Worm (Caenorhabditis elegans) whole organism, L3 larva: ENCODE results near the gene M03F4.4.
A peak's percentile ranks its signal among the peaks of the same experiment; 100 is the strongest.

ENCODE experiments used
- R02D3.7 ChIP-seq: fragments of 150-350 bp; optimal IDR thresholded peaks from 2 replicates; lab custom pipeline; 2014; ENCODE audit warnings: missing biosample characterization, missing genetic modification characterization
- aly-2 ChIP-seq: fragments of 150-350 bp; optimal IDR thresholded peaks from 2 replicates; lab custom pipeline; 2014; ENCODE audit warnings: missing biosample characterization, missing genetic modification characterization
- ama-1 ChIP-seq: fragments of 150-350 bp; optimal IDR thresholded peaks from 2 replicates; lab custom pipeline; 2018
- ceh-16 ChIP-seq: sonication (generic microtip); optimal IDR thresholded peaks from 2 replicates; lab custom pipeline; 2017; ENCODE audit warnings: missing biosample characterization, missing genetic modification characterization
- ceh-82 ChIP-seq: fragments of 150-350 bp; optimal IDR thresholded peaks from 2 replicates; lab custom pipeline; 2014; ENCODE audit warnings: missing biosample characterization, missing genetic modification characterization
- ceh-9 ChIP-seq: sonication (generic microtip); optimal IDR thresholded peaks from 2 replicates; lab custom pipeline; 2018; ENCODE audit warnings: missing biosample characterization, missing genetic modification characterization
- daf-12 ChIP-seq: fragments of 150-350 bp; optimal IDR thresholded peaks from 2 replicates; lab custom pipeline; 2014; ENCODE audit warnings: missing biosample characterization, missing genetic modification reagents, missing genetic modification characterization
- egl-27 ChIP-seq: sonication (generic microtip); optimal IDR thresholded peaks from 4 replicates; lab custom pipeline; 2017; ENCODE audit warnings: missing biosample characterization, missing genetic modification reagents, missing genetic modification characterization
- egl-5 ChIP-seq: fragments of 150-350 bp; optimal IDR thresholded peaks from 2 replicates; lab custom pipeline; 2017; ENCODE audit warnings: missing biosample characterization, missing genetic modification reagents, missing genetic modification characterization, inconsistent platforms
- elt-2 ChIP-seq: sonication (generic microtip); optimal IDR thresholded peaks from 2 replicates; lab custom pipeline; 2016; ENCODE audit warnings: missing genetic modification reagents, mild to moderate bottlenecking, missing genetic modification characterization, missing compliant biosample characterization
- elt-3 ChIP-seq, 3 experiments: fragments of 150-350 bp in 1 of 3; sonication (generic microtip) in 2 of 3; optimal IDR thresholded peaks; 2 replicates in 2 of 3; 4 replicates in 1 of 3; lab custom pipeline; 2014 to 2017; ENCODE audit warnings: missing biosample characterization in 3 of 3, missing genetic modification characterization in 3 of 3
- eor-1 ChIP-seq, 2 experiments: fragments of 150-350 bp; optimal IDR thresholded peaks; 2 replicates each; lab custom pipeline; 2014 to 2018; ENCODE audit warnings: missing biosample characterization in 2 of 2, missing genetic modification characterization in 2 of 2
- fkh-10 ChIP-seq: sonication (generic microtip); optimal IDR thresholded peaks from 2 replicates; lab custom pipeline; 2017; ENCODE audit warnings: missing biosample characterization, missing genetic modification reagents, missing genetic modification characterization
- fkh-2 ChIP-seq: fragments of 150-350 bp; optimal IDR thresholded peaks from 2 replicates; lab custom pipeline; 2014; ENCODE audit warnings: missing biosample characterization, missing genetic modification reagents, missing genetic modification characterization
- hmg-11 ChIP-seq: sonication (generic microtip); optimal IDR thresholded peaks from 2 replicates; lab custom pipeline; 2016; ENCODE audit warnings: missing genetic modification characterization, missing compliant biosample characterization
- lin-15B ChIP-seq: fragments of 150-350 bp; optimal IDR thresholded peaks from 2 replicates; lab custom pipeline; 2014; ENCODE audit warnings: missing biosample characterization, missing genetic modification characterization
- lin-39 ChIP-seq: fragments of 150-350 bp; optimal IDR thresholded peaks from 2 replicates; lab custom pipeline; 2018; ENCODE audit warnings: missing biosample characterization, missing genetic modification reagents, missing genetic modification characterization
- mdl-1 ChIP-seq: fragments of 150-350 bp; optimal IDR thresholded peaks from 2 replicates; lab custom pipeline; 2014; ENCODE audit warnings: missing biosample characterization, missing genetic modification characterization
- nfya-1 ChIP-seq: sonication (generic microtip); optimal IDR thresholded peaks from 2 replicates; lab custom pipeline; 2017; ENCODE audit warnings: missing genetic modification characterization, mild to moderate bottlenecking, missing compliant biosample characterization, antibody characterized with exemption, moderate library complexity; ENCODE audit not compliant: insufficient read depth
- nhr-11 ChIP-seq: fragments of 150-350 bp; optimal IDR thresholded peaks from 2 replicates; lab custom pipeline; 2014; ENCODE audit warnings: missing biosample characterization, missing genetic modification characterization
- nhr-12 ChIP-seq: fragments of 150-350 bp; optimal IDR thresholded peaks from 2 replicates; lab custom pipeline; 2014; ENCODE audit warnings: missing biosample characterization, missing genetic modification characterization
- nhr-23 ChIP-seq: fragments of 150-350 bp; optimal IDR thresholded peaks from 2 replicates; lab custom pipeline; 2014; ENCODE audit warnings: missing biosample characterization, missing genetic modification reagents, missing genetic modification characterization
- nhr-25 ChIP-seq: sonication (generic microtip); optimal IDR thresholded peaks from 2 replicates; lab custom pipeline; 2017; ENCODE audit warnings: missing biosample characterization, missing genetic modification characterization
- nhr-28 ChIP-seq: fragments of 150-350 bp; optimal IDR thresholded peaks from 2 replicates; lab custom pipeline; 2014; ENCODE audit warnings: missing biosample characterization, missing genetic modification characterization
- nhr-67 ChIP-seq: fragments of 150-350 bp; optimal IDR thresholded peaks from 2 replicates; lab custom pipeline; 2014; ENCODE audit warnings: missing biosample characterization, missing genetic modification characterization
- nhr-76 ChIP-seq: fragments of 150-350 bp; sonication (generic microtip); optimal IDR thresholded peaks from 5 replicates; lab custom pipeline; 2014; ENCODE audit warnings: missing biosample characterization, missing genetic modification characterization
- nhr-77 ChIP-seq: fragments of 150-350 bp; optimal IDR thresholded peaks from 2 replicates; lab custom pipeline; 2014; ENCODE audit warnings: missing biosample characterization, missing genetic modification characterization
- pha-4 ChIP-seq: fragments of 150-350 bp; optimal IDR thresholded peaks from 2 replicates; lab custom pipeline; 2014; ENCODE audit warnings: missing biosample characterization, missing genetic modification reagents, missing genetic modification characterization
- sea-2 ChIP-seq: fragments of 150-350 bp; sonication (generic microtip); optimal IDR thresholded peaks from 4 replicates; lab custom pipeline; 2014; ENCODE audit warnings: missing biosample characterization, missing genetic modification reagents, missing genetic modification characterization
- skn-1 ChIP-seq: fragments of 150-350 bp; optimal IDR thresholded peaks from 2 replicates; lab custom pipeline; 2014; ENCODE audit warnings: missing biosample characterization, missing genetic modification characterization
- unc-39 ChIP-seq: sonication (generic microtip); optimal IDR thresholded peaks from 4 replicates; lab custom pipeline; 2017; ENCODE audit warnings: missing biosample characterization, missing genetic modification characterization
- unc-62 ChIP-seq: fragments of 150-350 bp; sonication (generic microtip); optimal IDR thresholded peaks from 4 replicates; lab custom pipeline; 2014; ENCODE audit warnings: missing biosample characterization, missing genetic modification reagents, missing genetic modification characterization
- ztf-11 ChIP-seq: fragments of 150-350 bp; optimal IDR thresholded peaks from 2 replicates; lab custom pipeline; 2014; ENCODE audit warnings: missing biosample characterization, missing genetic modification characterization

The M03F4.4 gene

DNA sequence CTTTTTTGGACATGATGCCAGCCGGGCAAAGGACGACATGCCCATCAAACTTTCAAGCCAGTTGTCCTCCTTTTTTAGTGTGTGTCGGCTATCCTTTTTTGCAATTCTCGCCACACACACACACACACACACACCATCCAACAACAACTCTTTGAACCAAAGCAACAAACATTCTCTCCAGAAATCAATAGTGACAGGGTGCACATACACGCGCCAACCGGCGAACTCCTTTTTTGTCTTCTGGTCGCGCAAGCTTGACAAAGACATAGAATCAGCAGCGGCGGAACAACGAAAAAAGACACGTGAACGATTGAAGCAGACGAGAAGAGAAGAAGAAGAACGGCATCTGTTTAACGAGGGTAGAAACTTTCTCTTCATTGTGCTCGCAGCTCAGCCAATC, 23.8 kb upstream of the M03F4.4 start:
- TF ChIP-seq unc-62 (GFP tag; lab: Kevin White, UChicago) (peak; percentile 35), nfya-1 (tag; lab: Kevin White, UChicago) (peak; percentile 61), eor-1 (tag; optimal IDR thresholded peaks at IDR 0.05; lab: Kevin White, UChicago) (no peak), hmg-11 (peak; percentile 24)

DNA sequence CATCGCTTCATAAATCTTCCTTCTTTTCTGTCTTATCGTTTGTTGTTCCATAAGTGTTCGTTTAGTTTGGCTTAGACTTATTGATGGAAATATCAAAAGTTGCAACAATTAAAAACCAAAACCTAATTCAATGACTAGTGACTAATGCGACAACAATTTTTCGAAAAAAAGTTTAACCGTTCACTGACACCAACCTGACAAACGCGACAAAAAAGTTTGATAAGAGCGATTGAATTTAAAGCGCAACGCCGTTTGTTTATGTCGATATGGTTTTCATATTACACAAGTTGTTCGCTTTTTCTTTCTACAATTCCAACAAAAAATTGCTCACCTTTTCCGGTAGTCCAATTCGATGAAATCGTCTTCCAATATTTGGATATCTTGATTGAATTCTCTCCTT, 21.8 kb upstream of the M03F4.4 start:
- TF ChIP-seq ama-1 (lab: Kevin White, UChicago) (no peak), elt-2 (tag; lab: Kevin White, UChicago) (peak; percentile 35)

DNA sequence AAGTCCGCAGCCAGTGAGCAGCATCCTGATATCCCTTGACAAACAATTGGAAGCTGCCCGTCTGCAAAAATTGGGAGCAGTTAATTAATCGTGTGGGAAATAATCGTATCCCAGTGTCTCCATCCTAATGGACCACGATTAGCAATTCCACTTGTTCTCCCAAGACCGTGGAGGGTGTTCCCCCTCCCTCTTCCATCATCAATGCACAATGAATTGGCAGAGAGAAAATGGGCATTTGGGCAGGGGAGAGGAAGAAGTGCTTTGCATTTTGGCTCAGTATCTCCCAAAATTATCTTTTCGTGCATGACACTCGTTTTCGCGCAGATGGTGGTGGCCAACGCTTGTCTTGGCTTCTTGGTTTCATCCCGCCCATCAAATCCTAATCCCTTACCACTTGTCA, 20.9 kb upstream of the M03F4.4 start:
- no peak for TF ChIP-seq elt-2 (tag; lab: Kevin White, UChicago)
- TF ChIP-seq egl-27 (tag; lab: Kevin White, UChicago) = no peak
- no peak for TF ChIP-seq ztf-11 (tag; lab: Kevin White, UChicago)
- TF ChIP-seq elt-3 (tag; optimal IDR thresholded peaks at IDR 0.05; lab: Kevin White, UChicago) = no peak
- TF ChIP-seq ceh-9 (tag; lab: Kevin White, UChicago) = no peak
- no peak for TF ChIP-seq nhr-28 (tag; lab: Kevin White, UChicago)
- TF ChIP-seq nhr-11 (tag; lab: Kevin White, UChicago) = no peak
- TF ChIP-seq nhr-23 = no peak
- no peak for TF ChIP-seq aly-2 (tag; lab: Kevin White, UChicago)
- TF ChIP-seq hmg-11 = no peak
- no peak for TF ChIP-seq lin-15B
- TF ChIP-seq ceh-16 = no peak
- no peak for TF ChIP-seq nhr-25

DNA sequence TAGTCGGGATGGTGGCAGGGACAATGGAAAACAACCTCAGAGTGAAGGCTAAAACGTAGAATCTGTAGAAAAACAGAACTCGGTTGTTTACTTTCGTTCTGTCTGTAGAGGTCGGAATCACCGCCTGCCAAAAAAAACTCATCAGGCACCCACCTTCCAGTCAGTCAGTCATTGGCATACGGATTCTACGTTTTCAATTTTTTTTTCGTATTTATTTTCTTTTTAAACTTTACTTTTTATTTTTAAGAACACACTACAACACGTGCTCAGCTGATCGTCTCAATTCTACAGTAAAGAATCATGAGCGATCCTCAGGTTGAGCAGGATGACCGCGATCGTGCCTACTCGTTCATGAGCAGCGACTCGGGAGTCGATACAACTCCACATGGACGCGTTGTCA, 19.3 kb upstream of the M03F4.4 start, which contains the start of gene lfi-1:
Gene lfi-1 (plus strand): TSS at position 301 of the 400 bp plus-strand sequence.
- no peak for TF ChIP-seq elt-2 (tag; lab: Kevin White, UChicago)
- no peak for TF ChIP-seq sea-2 (GFP tag; lab: Kevin White, UChicago)
- TF ChIP-seq elt-3 (tag; optimal IDR thresholded peaks at IDR 0.05; lab: Kevin White, UChicago) = no peak
- no peak for TF ChIP-seq aly-2 (tag; lab: Kevin White, UChicago)
- TF ChIP-seq R02D3.7 (tag; lab: Kevin White, UChicago) = no peak
- no peak for TF ChIP-seq nhr-25
- no peak for TF ChIP-seq nhr-28 (tag; lab: Kevin White, UChicago)
- no peak for TF ChIP-seq nhr-23
- TF ChIP-seq nhr-67 (tag; lab: Kevin White, UChicago) = no peak
- no peak for TF ChIP-seq daf-12 (tag; lab: Kevin White, UChicago)
- no peak for TF ChIP-seq nhr-76
- no peak for TF ChIP-seq unc-39 (tag; lab: Kevin White, UChicago)
- TF ChIP-seq fkh-10 (GFP tag; lab: Kevin White, UChicago) = no peak
- no peak for TF ChIP-seq nfya-1 (tag; lab: Kevin White, UChicago)
- TF ChIP-seq ceh-16 = no peak
- no peak for TF ChIP-seq hmg-11
- no peak for TF ChIP-seq mdl-1 (tag; lab: Kevin White, UChicago)
- TF ChIP-seq nhr-77 = no peak

DNA sequence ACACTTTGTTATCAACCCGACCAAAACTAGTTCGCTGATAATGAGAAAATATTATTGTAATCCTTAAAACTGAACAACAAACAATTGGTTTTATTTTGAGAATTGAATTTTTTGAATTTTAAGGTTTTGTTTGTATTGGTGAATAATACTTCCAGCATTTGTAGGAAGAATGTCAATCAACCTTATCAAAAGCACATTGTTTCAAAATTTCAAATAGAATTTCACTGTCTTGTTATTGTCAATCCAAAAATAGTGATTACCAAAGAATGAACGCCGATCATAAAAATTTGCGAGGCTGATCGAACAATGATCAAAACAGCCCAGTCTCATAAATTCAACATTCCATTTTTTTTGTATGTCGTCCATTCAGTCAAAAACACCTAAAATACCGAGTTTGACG, 17.3 kb upstream of the M03F4.4 start:
- no peak for TF ChIP-seq R02D3.7 (tag; lab: Kevin White, UChicago)
- TF ChIP-seq ceh-9 (tag; lab: Kevin White, UChicago) = no peak
- no peak for TF ChIP-seq unc-39 (tag; lab: Kevin White, UChicago)
- TF ChIP-seq egl-5 (tag; lab: Kevin White, UChicago) = no peak
- TF ChIP-seq ceh-82 (tag; lab: Kevin White, UChicago) = no peak
- no peak for TF ChIP-seq pha-4 (tag; lab: Kevin White, UChicago)
- TF ChIP-seq daf-12 (tag; lab: Kevin White, UChicago) = no peak
- no peak for TF ChIP-seq ceh-16
- TF ChIP-seq fkh-2 (tag; lab: Kevin White, UChicago) = no peak
- no peak for TF ChIP-seq skn-1
- no peak for TF ChIP-seq nhr-23
- no peak for TF ChIP-seq nhr-12 (tag; lab: Kevin White, UChicago)
- TF ChIP-seq lin-39 (tag; lab: Kevin White, UChicago) = no peak
- no peak for TF ChIP-seq aly-2 (tag; lab: Kevin White, UChicago)
- no peak for TF ChIP-seq elt-2 (tag; lab: Kevin White, UChicago)
